Worm (Caenorhabditis elegans) whole organism, L2 larva: Measurements from ENCODE around the gene ZK377.15.

ENCODE experiments used
- F13H6.1 ChIP-seq: sonication (generic microtip); optimal IDR thresholded peaks from 2 replicates; lab custom pipeline; 2016; ENCODE audit warnings: missing genetic modification characterization, missing compliant biosample characterization
- ama-1 ChIP-seq: fragments of 150-350 bp; optimal IDR thresholded peaks from 2 replicates; lab custom pipeline; 2018; ENCODE audit warnings: inconsistent platforms
- ceh-16 ChIP-seq: fragments of 150-350 bp; optimal IDR thresholded peaks from 2 replicates; lab custom pipeline; 2014; ENCODE audit warnings: missing biosample characterization, missing genetic modification characterization
- egl-27 ChIP-seq: sonication (generic microtip); optimal IDR thresholded peaks from 3 replicates; lab custom pipeline; 2017; ENCODE audit warnings: missing biosample characterization, missing genetic modification reagents, missing genetic modification characterization
- lin-39 ChIP-seq: fragments of 150-350 bp; optimal IDR thresholded peaks from 2 replicates; lab custom pipeline; 2014; ENCODE audit warnings: missing biosample characterization, missing genetic modification reagents, missing genetic modification characterization
- nhr-11 ChIP-seq: fragments of 150-350 bp; optimal IDR thresholded peaks from 2 replicates; lab custom pipeline; 2014; ENCODE audit warnings: missing biosample characterization, missing genetic modification characterization
- nhr-129 ChIP-seq: fragments of 150-350 bp; optimal IDR thresholded peaks from 2 replicates; lab custom pipeline; 2014; ENCODE audit warnings: missing biosample characterization, missing genetic modification characterization
- sma-9 ChIP-seq, 2 experiments: fragments of 150-350 bp in 1 of 2; sonication (generic microtip) in 1 of 2; optimal IDR thresholded peaks; 2 replicates each; lab custom pipeline; 2014 to 2016; ENCODE audit warnings: missing genetic modification characterization in 2 of 2, mild to moderate bottlenecking in 1 of 2, missing biosample characterization in 1 of 2, missing compliant biosample characterization in 1 of 2, missing genetic modification reagents in 1 of 2, moderate library complexity in 1 of 2
- unc-62 ChIP-seq: fragments of 150-350 bp; optimal IDR thresholded peaks from 2 replicates; lab custom pipeline; 2014; ENCODE audit warnings: missing biosample characterization, missing genetic modification reagents, missing genetic modification characterization
- ztf-4 ChIP-seq: fragments of 150-350 bp; optimal IDR thresholded peaks from 2 replicates; lab custom pipeline; 2014; ENCODE audit warnings: missing biosample characterization, missing genetic modification characterization

ce11 chrX:3473793-3474192 lies 8.1 kb upstream of the ZK377.15 start:
- TF ChIP-seq nhr-11 (no peak), sma-9 (GFP tag; optimal IDR thresholded peaks at IDR 0.05; lab: Kevin White, UChicago) (no peak), sma-9 (tag; optimal IDR thresholded peaks at IDR 0.05; lab: Kevin White, UChicago) (no peak), egl-27 (tag; lab: Kevin White, UChicago) (no peak), ztf-4 (no peak), ceh-16 (tag; lab: Kevin White, UChicago) (no peak), nhr-129 (no peak), lin-39 (tag; lab: Kevin White, UChicago) (no peak), unc-62 (no peak), ama-1 (lab: Kevin White, UChicago) (no peak), F13H6.1 (no peak)
